Worm (Caenorhabditis elegans): ENCODE results near the gene pqn-41.

ce11 chrIII:1976642-1977041 lies 70.9 kb downstream of the pqn-41 start, which contains the start of gene R155.3:
- TF ChIP-seq W03F9.2 (tag; optimal IDR thresholded peaks at IDR 0.05) (no peak), dao-5 (tag; optimal IDR thresholded peaks at IDR 0.05) (no peak)
